Worm (Caenorhabditis elegans) whole organism, L3 larva: Measurements from ENCODE around the gene AC3.12.

ENCODE experiments used
- ama-1 ChIP-seq: fragments of 150-350 bp; optimal IDR thresholded peaks from 2 replicates; lab custom pipeline; 2018
- egl-27 ChIP-seq: sonication (generic microtip); optimal IDR thresholded peaks from 4 replicates; lab custom pipeline; 2017; ENCODE audit warnings: missing biosample characterization, missing genetic modification reagents, missing genetic modification characterization
- egl-5 ChIP-seq: fragments of 150-350 bp; optimal IDR thresholded peaks from 2 replicates; lab custom pipeline; 2017; ENCODE audit warnings: missing biosample characterization, missing genetic modification reagents, missing genetic modification characterization, inconsistent platforms
- lin-15B ChIP-seq: fragments of 150-350 bp; optimal IDR thresholded peaks from 2 replicates; lab custom pipeline; 2014; ENCODE audit warnings: missing biosample characterization, missing genetic modification characterization
- nfya-1 ChIP-seq: sonication (generic microtip); optimal IDR thresholded peaks from 2 replicates; lab custom pipeline; 2017; ENCODE audit warnings: missing genetic modification characterization, mild to moderate bottlenecking, missing compliant biosample characterization, antibody characterized with exemption, moderate library complexity; ENCODE audit not compliant: insufficient read depth
- nhr-77 ChIP-seq: fragments of 150-350 bp; optimal IDR thresholded peaks from 2 replicates; lab custom pipeline; 2014; ENCODE audit warnings: missing biosample characterization, missing genetic modification characterization
- pha-4 ChIP-seq: fragments of 150-350 bp; optimal IDR thresholded peaks from 2 replicates; lab custom pipeline; 2014; ENCODE audit warnings: missing biosample characterization, missing genetic modification reagents, missing genetic modification characterization
- unc-62 ChIP-seq: fragments of 150-350 bp; sonication (generic microtip); optimal IDR thresholded peaks from 4 replicates; lab custom pipeline; 2014; ENCODE audit warnings: missing biosample characterization, missing genetic modification reagents, missing genetic modification characterization
- ztf-11 ChIP-seq: fragments of 150-350 bp; optimal IDR thresholded peaks from 2 replicates; lab custom pipeline; 2014; ENCODE audit warnings: missing biosample characterization, missing genetic modification characterization
- ztf-4 ChIP-seq: fragments of 150-350 bp; optimal IDR thresholded peaks from 2 replicates; lab custom pipeline; 2014; ENCODE audit warnings: missing biosample characterization, missing genetic modification characterization

DNA sequence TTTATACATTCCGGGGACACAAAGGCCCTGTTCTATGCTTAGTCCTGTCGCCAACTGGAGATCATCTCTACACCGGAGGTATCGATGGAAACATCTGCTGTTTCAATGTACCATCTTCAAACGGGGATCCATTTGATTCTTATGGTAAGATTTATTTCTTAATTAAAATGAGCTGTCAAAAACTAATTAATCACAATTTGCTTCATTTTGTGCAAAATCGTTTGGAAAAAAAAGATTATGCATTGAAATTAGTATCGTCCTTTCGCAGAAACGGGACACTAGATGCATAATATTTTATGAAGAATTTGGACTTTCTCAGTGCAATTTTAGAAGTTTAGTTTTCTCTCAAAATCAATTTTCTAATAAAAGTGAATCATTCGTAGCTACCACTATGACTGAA, 15.4 kb downstream of the AC3.12 start:
- TF ChIP-seq unc-62 (GFP tag; lab: Kevin White, UChicago) (no peak), ama-1 (lab: Kevin White, UChicago) (no peak), egl-5 (tag; lab: Kevin White, UChicago) (no peak), egl-27 (tag; lab: Kevin White, UChicago) (no peak), pha-4 (tag; lab: Kevin White, UChicago) (no peak), nfya-1 (tag; lab: Kevin White, UChicago) (no peak), nhr-77 (tag; lab: Kevin White, UChicago) (no peak), lin-15B (tag; lab: Kevin White, UChicago) (no peak), ztf-4 (tag; lab: Kevin White, UChicago) (no peak), ztf-11 (no peak)
